Worm (Caenorhabditis elegans): ENCODE measurements around the gene dsh-1.

DNA sequence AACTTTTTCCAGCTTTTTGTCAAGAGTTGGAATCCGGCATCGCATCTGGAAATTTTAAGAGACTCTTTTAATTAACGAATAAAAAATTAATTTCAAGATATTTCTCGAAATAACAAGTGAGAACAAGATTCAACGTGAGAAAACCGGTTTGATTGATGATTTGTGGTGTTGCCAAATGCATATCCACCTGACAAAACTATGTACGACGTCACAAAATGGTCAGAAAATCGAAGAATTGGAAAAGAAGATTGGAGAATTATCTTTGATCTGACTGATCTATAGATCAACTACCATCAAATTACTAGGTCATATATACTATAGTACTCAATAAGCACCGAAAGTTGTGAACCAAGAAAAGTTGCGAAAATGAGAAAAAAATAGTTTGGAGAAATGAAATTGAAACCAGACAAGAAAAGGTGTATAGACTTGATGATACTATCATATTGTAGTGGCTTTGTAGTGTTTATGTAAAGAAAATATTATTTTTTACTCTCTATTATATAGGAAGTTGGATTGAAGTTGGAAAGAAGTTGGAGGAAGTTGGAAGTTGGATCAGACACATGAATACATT lies 21.7 kb upstream of the dsh-1 start, which contains the start of gene ptr-6:
- no peak for TF ChIP-seq ama-1 (optimal IDR thresholded peaks at IDR 0.05)
- TF ChIP-seq ceh-36 (tag; optimal IDR thresholded peaks at IDR 0.05), result no peak
- no peak for TF ChIP-seq tbx-37 (GFP tag; conservative IDR thresholded peaks at IDR 0.05)
- TF ChIP-seq hnd-1 (tag; optimal IDR thresholded peaks at IDR 0.05), result no peak
- TF ChIP-seq flt-1 (GFP tag; IDR thresholded peaks at IDR 0.05), result no peak
- no peak for TF ChIP-seq F13C5.2 (tag; optimal IDR thresholded peaks at IDR 0.05)
- TF ChIP-seq ets-7 (tag; optimal IDR thresholded peaks at IDR 0.05), result no peak
- no peak for TF ChIP-seq tra-4 (tag; optimal IDR thresholded peaks at IDR 0.05)
- TF ChIP-seq scrt-1 (GFP tag; IDR thresholded peaks at IDR 0.05), result no peak
- TF ChIP-seq sea-1 (GFP tag; conservative IDR thresholded peaks at IDR 0.05), result no peak
- no peak for TF ChIP-seq ceh-13 (GFP tag; optimal IDR thresholded peaks at IDR 0.05)

All from whole organism, early embryonic.